Fruit fly (Drosophila melanogaster) whole organism, embryonic: ENCODE data around the gene CG16964.

Experiments
- Adf1 ChIP-seq: fragments of 200-800 bp; sonication (Bioruptor generic); IDR thresholded peaks from 2 replicates; pipeline ENCODE4 v1.3.6; 2022; ENCODE audit warnings: missing biosample characterization, missing genetic modification characterization
- B-H2 ChIP-seq: fragments of 200-800 bp; sonication (Bioruptor generic); optimal IDR thresholded peaks from 2 replicates; lab custom pipeline; 2018; ENCODE audit warnings: missing biosample characterization, mild to moderate bottlenecking, missing genetic modification characterization
- CG10321 ChIP-seq: fragments of 200-800 bp; sonication (Bioruptor generic); IDR thresholded peaks from 2 replicates; pipeline ENCODE4 v1.3.6; 2022; ENCODE audit warnings: missing biosample characterization, missing genetic modification characterization
- CG11247 ChIP-seq: fragments of 200-800 bp; sonication (Bioruptor generic); IDR thresholded peaks from 2 replicates; pipeline ENCODE4 v1.3.6; 2022; ENCODE audit warnings: missing biosample characterization, missing genetic modification characterization
- CG11695 ChIP-seq: fragments of 200-800 bp; sonication (Bioruptor generic); IDR thresholded peaks from 3 replicates; pipeline ENCODE4 v1.3.6; 2022; ENCODE audit warnings: missing biosample characterization, missing genetic modification characterization
- CG12071 ChIP-seq: fragments of 200-800 bp; sonication (Bioruptor generic); optimal IDR thresholded peaks from 3 replicates; lab custom pipeline; 2018; ENCODE audit warnings: missing biosample characterization, mild to moderate bottlenecking, missing genetic modification characterization
- CG13424 ChIP-seq: fragments of 200-800 bp; sonication (Bioruptor generic); optimal IDR thresholded peaks from 2 replicates; lab custom pipeline; 2019; ENCODE audit warnings: missing biosample characterization, mild to moderate bottlenecking, missing genetic modification characterization, moderate library complexity
- CG17361 ChIP-seq: fragments of 200-800 bp; sonication (Bioruptor generic); IDR thresholded peaks from 3 replicates; pipeline ENCODE4 v1.3.6; 2022; ENCODE audit warnings: missing biosample characterization, missing genetic modification characterization
- CG1792 ChIP-seq: fragments of 200-800 bp; sonication (Bioruptor generic); optimal IDR thresholded peaks from 2 replicates; lab custom pipeline; 2016; ENCODE audit warnings: missing biosample characterization, missing genetic modification characterization
- CG30431 ChIP-seq: fragments of 200-800 bp; sonication (Bioruptor generic); optimal IDR thresholded peaks from 2 replicates; lab custom pipeline; 2017; ENCODE audit warnings: missing biosample characterization, missing genetic modification characterization
- CG3163 ChIP-seq: fragments of 200-800 bp; sonication (Bioruptor generic); optimal IDR thresholded peaks from 3 replicates; lab custom pipeline; 2016; ENCODE audit warnings: missing biosample characterization, missing genetic modification characterization
- CG34376 ChIP-seq: fragments of 200-800 bp; sonication (Bioruptor generic); optimal IDR thresholded peaks from 2 replicates; lab custom pipeline; 2018; ENCODE audit warnings: missing biosample characterization, mild to moderate bottlenecking, missing genetic modification characterization
- CG5953 ChIP-seq: fragments of 200-800 bp; sonication (Bioruptor generic); IDR thresholded peaks from 2 replicates; pipeline ENCODE4 v1.3.6; 2022; ENCODE audit warnings: missing biosample characterization, missing genetic modification characterization
- CG7357 ChIP-seq: fragments of 200-800 bp; sonication (Bioruptor generic); IDR thresholded peaks from 3 replicates; pipeline ENCODE4 v1.3.6; 2022; ENCODE audit warnings: missing biosample characterization, missing genetic modification characterization
- CG7839 ChIP-seq: fragments of 200-800 bp; sonication (Bioruptor generic); optimal IDR thresholded peaks from 3 replicates; lab custom pipeline; 2018; ENCODE audit warnings: missing biosample characterization, mild to moderate bottlenecking, missing genetic modification characterization, moderate library complexity
- CG8359 ChIP-seq: fragments of 200-800 bp; sonication (Bioruptor generic); optimal IDR thresholded peaks from 2 replicates; lab custom pipeline; 2017; ENCODE audit warnings: missing biosample characterization, mild to moderate bottlenecking, missing genetic modification characterization, borderline replicate concordance
- CoRest ChIP-seq: fragments of 200-800 bp; sonication (Bioruptor generic); optimal IDR thresholded peaks from 3 replicates; lab custom pipeline; 2018; ENCODE audit warnings: missing biosample characterization, mild to moderate bottlenecking, missing genetic modification characterization, moderate library complexity
- Deaf1 ChIP-seq: fragments of 200-800 bp; optimal IDR thresholded peaks from 3 replicates; lab custom pipeline; 2019; ENCODE audit warnings: missing biosample characterization, mild to moderate bottlenecking, missing genetic modification characterization, moderate library complexity
- Dip2 ChIP-seq: fragments of 200-800 bp; sonication (Bioruptor generic); IDR thresholded peaks from 2 replicates; pipeline ENCODE4 v1.3.6; 2022; ENCODE audit warnings: missing biosample characterization, missing genetic modification characterization
- Doc3 ChIP-seq: fragments of 200-800 bp; sonication (Bioruptor generic); IDR thresholded peaks from 3 replicates; pipeline ENCODE4 v1.3.6; 2022; ENCODE audit warnings: missing biosample characterization, missing genetic modification characterization; ENCODE audit not compliant: partially characterized antibody
- Ets65A ChIP-seq: fragments of 200-800 bp; sonication (Bioruptor generic); peaks from one replicate; lab custom pipeline; 2016; ENCODE audit warnings: missing biosample characterization, missing genetic modification characterization
- H2.0 ChIP-seq: fragments of 200-800 bp; sonication (Bioruptor generic); IDR thresholded peaks from 2 replicates; pipeline ENCODE4 v1.3.6; 2022; ENCODE audit warnings: missing biosample characterization, missing genetic modification characterization
- HLH3B ChIP-seq: fragments of 200-800 bp; sonication (Bioruptor generic); IDR thresholded peaks from 2 replicates; pipeline ENCODE4 v1.3.6; 2022; ENCODE audit warnings: missing biosample characterization, missing genetic modification characterization
- HmgD ChIP-seq: fragments of 200-800 bp; sonication (Bioruptor generic); optimal IDR thresholded peaks from 3 replicates; lab custom pipeline; 2016; ENCODE audit warnings: missing biosample characterization, missing genetic modification characterization
- MESR4 ChIP-seq: fragments of 200-800 bp; sonication (Bioruptor generic); optimal IDR thresholded peaks from 2 replicates; lab custom pipeline; 2018; ENCODE audit warnings: missing biosample characterization, mild to moderate bottlenecking, missing genetic modification characterization, moderate library complexity
- Med ChIP-seq: fragments of 200-800 bp; sonication (Bioruptor generic); peaks from one replicate; lab custom pipeline; 2016; ENCODE audit warnings: missing biosample characterization, missing genetic modification characterization, mild to moderate bottlenecking, inconsistent platforms, moderate library complexity
- Nf-YC ChIP-seq: fragments of 200-800 bp; optimal IDR thresholded peaks from 3 replicates; lab custom pipeline; 2019; ENCODE audit warnings: missing biosample characterization, mild to moderate bottlenecking, missing genetic modification characterization, moderate library complexity
- Sox100B ChIP-seq: fragments of 200-800 bp; sonication (Bioruptor generic); optimal IDR thresholded peaks from 3 replicates; lab custom pipeline; 2018; ENCODE audit warnings: missing biosample characterization, mild to moderate bottlenecking, missing genetic modification characterization
- Sry-β ChIP-seq: fragments of 200-800 bp; sonication (Bioruptor generic); optimal IDR thresholded peaks from 2 replicates; lab custom pipeline; 2018; ENCODE audit warnings: missing biosample characterization, mild to moderate bottlenecking, missing genetic modification characterization, moderate library complexity
- Trl ChIP-seq, 3 experiments: fragments of >200 bp in 2 of 3; fragments of 200-800 bp in 1 of 3; sonication (Bioruptor generic) in 1 of 3; optimal IDR thresholded peaks; 2 replicates in 1 of 3; 3 replicates in 2 of 3; lab custom pipeline; 2016 to 2017; ENCODE audit warnings: missing biosample characterization in 1 of 3, missing genetic modification characterization in 1 of 3
- Vsx1 ChIP-seq: fragments of 200-800 bp; sonication (Bioruptor generic); optimal IDR thresholded peaks from 2 replicates; lab custom pipeline; 2017; ENCODE audit warnings: missing biosample characterization, mild to moderate bottlenecking, missing genetic modification characterization, missing genetic modification reagents
- br ChIP-seq: fragments of >200 bp; optimal IDR thresholded peaks from 2 replicates; lab custom pipeline; 2017
- cg ChIP-seq: fragments of 200-800 bp; sonication (Bioruptor generic); optimal IDR thresholded peaks from 3 replicates; lab custom pipeline; 2019; ENCODE audit warnings: missing biosample characterization, mild to moderate bottlenecking, missing genetic modification characterization, moderate library complexity
- chif ChIP-seq, 2 experiments: fragments of 200-800 bp; sonication (Bioruptor generic); optimal IDR thresholded peaks; 3 replicates each; lab custom pipeline; 2016; ENCODE audit warnings: missing biosample characterization in 2 of 2, missing genetic modification characterization in 2 of 2
- croc ChIP-seq: fragments of 200-800 bp; sonication (Bioruptor generic); conservative IDR thresholded peaks from 3 replicates; pipeline ENCODE4 v1.3.6; 2022; ENCODE audit warnings: missing biosample characterization, missing genetic modification characterization
- emc ChIP-seq: fragments of 200-800 bp; sonication (Bioruptor generic); optimal IDR thresholded peaks from 2 replicates; lab custom pipeline; 2016; ENCODE audit warnings: missing biosample characterization, missing genetic modification characterization
- gsb ChIP-seq: fragments of 200-800 bp; sonication (Bioruptor generic); IDR thresholded peaks from 2 replicates; pipeline ENCODE4 v1.3.6; 2022; ENCODE audit warnings: missing biosample characterization, missing genetic modification characterization
- jigr1 ChIP-seq: fragments of 200-800 bp; sonication (Bioruptor generic); IDR thresholded peaks from 3 replicates; pipeline ENCODE4 v1.3.6; 2022; ENCODE audit warnings: missing biosample characterization, missing genetic modification characterization
- mld ChIP-seq: fragments of 200-800 bp; sonication (Bioruptor generic); IDR thresholded peaks from 3 replicates; pipeline ENCODE4 v1.3.6; 2022; ENCODE audit warnings: missing biosample characterization, missing genetic modification characterization; ENCODE audit not compliant: partially characterized antibody
- otp ChIP-seq: fragments of 200-800 bp; sonication (Bioruptor generic); IDR thresholded peaks from 3 replicates; pipeline ENCODE4, ENCODE4 v1.3.6; 2022; ENCODE audit warnings: missing biosample characterization, missing genetic modification characterization
- pho ChIP-seq: fragments of 200-800 bp; sonication (Bioruptor generic); optimal IDR thresholded peaks from 2 replicates; lab custom pipeline; 2016; ENCODE audit warnings: missing biosample characterization, missing genetic modification characterization
- ranshi ChIP-seq: fragments of 200-800 bp; sonication (Bioruptor generic); IDR thresholded peaks from 2 replicates; pipeline ENCODE4 v1.3.6; 2022; ENCODE audit warnings: missing biosample characterization, missing genetic modification characterization
- scrt ChIP-seq: fragments of 200-800 bp; sonication (Bioruptor generic); optimal IDR thresholded peaks from 2 replicates; lab custom pipeline; 2018; ENCODE audit warnings: missing biosample characterization, mild to moderate bottlenecking, missing genetic modification characterization, moderate library complexity
- so ChIP-seq: fragments of 200-800 bp; sonication (Bioruptor generic); IDR thresholded peaks from 3 replicates; pipeline ENCODE4 v1.3.6; 2022; ENCODE audit warnings: missing biosample characterization, missing genetic modification characterization
- stc ChIP-seq: fragments of 200-800 bp; sonication (Bioruptor generic); IDR thresholded peaks from 2 replicates; pipeline ENCODE4 v1.3.6; 2022; ENCODE audit warnings: missing biosample characterization, missing genetic modification characterization
- tio ChIP-seq: fragments of 200-800 bp; sonication (Bioruptor generic); optimal IDR thresholded peaks from 2 replicates; lab custom pipeline; 2017; ENCODE audit warnings: missing biosample characterization, missing genetic modification characterization, inconsistent platforms
- twi ChIP-seq: fragments of 200-800 bp; optimal IDR thresholded peaks from 2 replicates; lab custom pipeline; 2019; ENCODE audit warnings: missing biosample characterization, mild to moderate bottlenecking, missing genetic modification characterization, moderate library complexity
- vfl ChIP-seq: fragments of 200-800 bp; sonication (Bioruptor generic); optimal IDR thresholded peaks from 2 replicates; lab custom pipeline; 2016; ENCODE audit warnings: missing biosample characterization, missing genetic modification characterization
- yki ChIP-seq: fragments of >200 bp; optimal IDR thresholded peaks from 3 replicates; lab custom pipeline; 2018

CG16964 gene

dm6 chr2L:11903335-11903734 lies 44.4 kb upstream of the CG16964 start:
- no peak for TF ChIP-seq ranshi (GFP tag; lab: Robert Waterston, UW)
- no peak for TF ChIP-seq Adf1 (GFP tag; lab: Robert Waterston, UW)
- no peak for TF ChIP-seq Doc3 (GFP tag; lab: Robert Waterston, UW)
- TF ChIP-seq CG1792 (GFP tag; lab: Kevin White, UChicago): no peak
- peak; percentile 24 to 47 for TF ChIP-seq Trl (optimal IDR thresholded peaks at IDR 0.05; lab: Kevin White, UChicago)
- TF ChIP-seq Trl (GFP tag; optimal IDR thresholded peaks at IDR 0.05; lab: Kevin White, UChicago): no peak
- no peak for TF ChIP-seq tio (GFP tag; lab: Kevin White, UChicago)
- peak; percentile 86 for TF ChIP-seq Ets65A (GFP tag; lab: Kevin White, UChicago)
- no peak for TF ChIP-seq CG7357 (GFP tag; lab: Robert Waterston, UW)
- no peak for TF ChIP-seq HLH3B
- TF ChIP-seq gsb (GFP tag; lab: Robert Waterston, UW): no peak
- TF ChIP-seq Sox100B (GFP tag; lab: Kevin White, UChicago): no peak
- no peak for TF ChIP-seq jigr1
- no peak for TF ChIP-seq Dip2 (GFP tag; lab: Robert Waterston, UW)
- peak; percentile 52 for TF ChIP-seq Med (GFP tag; lab: Kevin White, UChicago)
- no peak for TF ChIP-seq stc (GFP tag; lab: Robert Waterston, UW)
- TF ChIP-seq MESR4 (GFP tag; lab: Kevin White, UChicago): no peak
- TF ChIP-seq vfl (GFP tag; lab: Kevin White, UChicago): no peak
- TF ChIP-seq so (GFP tag; lab: Robert Waterston, UW): no peak
- no peak for TF ChIP-seq H2.0
- TF ChIP-seq CG30431 (GFP tag; lab: Kevin White, UChicago): no peak
- no peak for TF ChIP-seq CG11695 (GFP tag; lab: Robert Waterston, UW)
- no peak for TF ChIP-seq CG13424 (tag; lab: Kevin White, UChicago)
- no peak for TF ChIP-seq CG5953 (GFP tag; lab: Robert Waterston, UW)
- TF ChIP-seq CoRest (tag; lab: Kevin White, UChicago): no peak
- TF ChIP-seq CG8359 (GFP tag; lab: Kevin White, UChicago): no peak
- no peak for TF ChIP-seq br
- TF ChIP-seq emc (GFP tag; lab: Kevin White, UChicago): no peak
- TF ChIP-seq scrt (GFP tag; lab: Kevin White, UChicago): peak; percentile 1
- no peak for TF ChIP-seq cg
- peak; percentile 60 for TF ChIP-seq CG3163 (GFP tag; lab: Kevin White, UChicago)
- TF ChIP-seq HmgD (GFP tag; lab: Kevin White, UChicago): no peak
- no peak for TF ChIP-seq otp
- no peak for TF ChIP-seq chif (GFP tag; optimal IDR thresholded peaks at IDR 0.05; lab: Kevin White, UChicago)
- peak; percentile 62 for TF ChIP-seq Deaf1
- TF ChIP-seq CG34376 (GFP tag; lab: Kevin White, UChicago): no peak
- TF ChIP-seq Nf-YC (tag; lab: Kevin White, UChicago): no peak
- TF ChIP-seq CG11247 (GFP tag; lab: Robert Waterston, UW): no peak
- TF ChIP-seq Vsx1 (GFP tag; lab: Kevin White, UChicago): no peak
- no peak for TF ChIP-seq B-H2 (GFP tag; lab: Kevin White, UChicago)
- TF ChIP-seq CG10321: no peak
- no peak for TF ChIP-seq croc (GFP tag; lab: Robert Waterston, UW)
- TF ChIP-seq CG12071 (GFP tag; lab: Kevin White, UChicago): no peak
- TF ChIP-seq pho (GFP tag; lab: Kevin White, UChicago): no peak
- TF ChIP-seq twi (tag; lab: Kevin White, UChicago): no peak
- no peak for TF ChIP-seq CG17361 (GFP tag; lab: Robert Waterston, UW)
- no peak for TF ChIP-seq yki
- no peak for TF ChIP-seq CG7839 (tag; lab: Kevin White, UChicago)
- TF ChIP-seq mld (GFP tag; lab: Robert Waterston, UW): no peak
- TF ChIP-seq Sry-β (GFP tag; lab: Kevin White, UChicago): no peak
